Worm (Caenorhabditis elegans): ENCODE data around the gene F21C10.3.

Gene F21C10.3

DNA sequence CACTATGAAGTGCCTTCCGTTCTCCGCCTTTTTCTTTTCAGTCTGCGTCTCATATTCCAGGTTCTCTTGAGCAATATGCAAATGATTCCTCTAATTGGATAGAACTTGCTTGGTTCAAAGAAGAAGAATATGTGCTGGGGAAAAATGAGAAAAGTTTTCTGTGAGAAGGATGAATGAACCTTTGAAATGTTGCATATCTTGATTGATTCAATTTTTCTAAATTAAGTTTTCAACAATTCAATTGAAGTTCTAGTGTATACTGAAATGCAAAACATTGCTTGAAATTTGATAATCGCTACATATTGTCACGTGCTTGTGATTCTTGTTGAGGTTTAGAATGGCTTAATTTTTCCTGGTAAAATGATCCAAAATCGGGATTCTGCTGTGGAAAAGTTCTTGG is 29.7 kb downstream of the F21C10.3 start:
- TF ChIP-seq ztf-22 (GFP tag; optimal IDR thresholded peaks at IDR 0.05) (no peak), rec-8 (tag; optimal IDR thresholded peaks at IDR 0.05) (no peak), hsf-1 (GFP tag; IDR thresholded peaks at IDR 0.05) (no peak), let-526 (GFP tag; IDR thresholded peaks at IDR 0.05) (no peak), pha-4 (tag; optimal IDR thresholded peaks at IDR 0.05) (no peak), F39B2.1 (GFP tag; IDR thresholded peaks at IDR 0.05) (no peak), atf-7 (tag; optimal IDR thresholded peaks at IDR 0.05) (no peak), nhr-27 (tag; optimal IDR thresholded peaks at IDR 0.05) (no peak), ama-1 (optimal IDR thresholded peaks at IDR 0.05) (no peak), ama-1 (GFP tag; optimal IDR thresholded peaks at IDR 0.05) (no peak), dpl-1 (GFP tag; optimal IDR thresholded peaks at IDR 0.05) (no peak), nfya-1 (tag; optimal IDR thresholded peaks at IDR 0.05; ENCODE audit: borderline replicate concordance, insufficient read depth) (no peak), unc-130 (GFP tag; optimal IDR thresholded peaks at IDR 0.05) (no peak), ztf-3 (GFP tag; optimal IDR thresholded peaks at IDR 0.05) (no peak), hrde-1 (tag; optimal IDR thresholded peaks at IDR 0.05; ENCODE audit: borderline replicate concordance) (no peak)

DNA sequence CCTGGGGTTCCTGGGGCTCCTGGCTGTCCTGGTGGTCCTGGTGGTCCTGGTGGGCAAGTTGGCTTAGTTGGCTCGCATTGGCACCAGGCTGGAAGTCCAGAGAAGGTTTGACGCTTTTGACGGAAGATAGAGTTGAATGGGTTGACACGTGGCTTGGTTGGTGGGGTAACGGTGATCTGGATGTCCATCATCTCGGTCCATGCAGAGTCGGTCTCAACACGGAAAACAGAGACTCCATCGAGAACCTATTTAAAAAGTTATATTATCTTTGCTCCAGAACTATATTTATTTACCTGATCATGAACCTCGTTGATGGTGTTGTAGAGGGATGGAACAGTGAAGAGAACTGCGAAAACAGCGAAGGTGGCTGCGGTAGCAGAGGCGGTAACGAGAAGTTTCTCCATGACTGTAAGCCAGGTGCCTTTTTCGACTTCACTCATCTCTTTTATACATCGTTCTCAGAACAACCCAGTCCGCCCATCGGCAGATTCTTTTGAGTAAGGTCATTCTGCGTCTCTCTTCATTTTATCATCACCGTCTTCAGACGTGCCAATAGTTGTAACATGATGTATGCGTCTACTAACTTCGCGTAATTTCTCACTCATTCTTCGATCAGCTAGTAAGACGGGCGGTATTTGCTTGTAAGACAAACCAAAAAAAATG is 32.5 kb downstream of the F21C10.3 start, which contains the start of gene col-144:
col-144 (minus strand) TSS at position 419 of the 663 bp plus-strand sequence.
- TF ChIP-seq aptf-3 (GFP tag; IDR thresholded peaks at IDR 0.05) (no peak), ztf-25 (GFP tag; IDR thresholded peaks at IDR 0.05) (no peak), nhr-90 (tag; optimal IDR thresholded peaks at IDR 0.05) (no peak), xnd-1 (tag; optimal IDR thresholded peaks at IDR 0.05) (no peak), hmg-20 (GFP tag; IDR thresholded peaks at IDR 0.05) (no peak), cebp-1 (GFP tag; IDR thresholded peaks at IDR 0.05) (no peak), cebp-1 (tag; optimal IDR thresholded peaks at IDR 0.05) (no peak), lag-1 (GFP tag; IDR thresholded peaks at IDR 0.05) (no peak), madf-10 (tag; optimal IDR thresholded peaks at IDR 0.05) (no peak), ceh-91 (GFP tag; IDR thresholded peaks at IDR 0.05) (no peak), K12H6.12 (tag; optimal IDR thresholded peaks at IDR 0.05) (no peak), ztf-6 (GFP tag; IDR thresholded peaks at IDR 0.05) (no peak), K11D2.4 (GFP tag; IDR thresholded peaks at IDR 0.05) (no peak), snpc-1.3 (tag; optimal IDR thresholded peaks at IDR 0.05; ENCODE audit: insufficient read depth) (no peak), athp-1 (tag; optimal IDR thresholded peaks at IDR 0.05) (no peak), mes-4 (tag; optimal IDR thresholded peaks at IDR 0.05) (no peak), B0336.3 (GFP tag; IDR thresholded peaks at IDR 0.05) (no peak), mcd-1 (GFP tag; IDR thresholded peaks at IDR 0.05) (no peak), hlh-26 (GFP tag; conservative IDR thresholded peaks at IDR 0.05) (no peak), pha-4 (tag; optimal IDR thresholded peaks at IDR 0.05) (no peak)

DNA sequence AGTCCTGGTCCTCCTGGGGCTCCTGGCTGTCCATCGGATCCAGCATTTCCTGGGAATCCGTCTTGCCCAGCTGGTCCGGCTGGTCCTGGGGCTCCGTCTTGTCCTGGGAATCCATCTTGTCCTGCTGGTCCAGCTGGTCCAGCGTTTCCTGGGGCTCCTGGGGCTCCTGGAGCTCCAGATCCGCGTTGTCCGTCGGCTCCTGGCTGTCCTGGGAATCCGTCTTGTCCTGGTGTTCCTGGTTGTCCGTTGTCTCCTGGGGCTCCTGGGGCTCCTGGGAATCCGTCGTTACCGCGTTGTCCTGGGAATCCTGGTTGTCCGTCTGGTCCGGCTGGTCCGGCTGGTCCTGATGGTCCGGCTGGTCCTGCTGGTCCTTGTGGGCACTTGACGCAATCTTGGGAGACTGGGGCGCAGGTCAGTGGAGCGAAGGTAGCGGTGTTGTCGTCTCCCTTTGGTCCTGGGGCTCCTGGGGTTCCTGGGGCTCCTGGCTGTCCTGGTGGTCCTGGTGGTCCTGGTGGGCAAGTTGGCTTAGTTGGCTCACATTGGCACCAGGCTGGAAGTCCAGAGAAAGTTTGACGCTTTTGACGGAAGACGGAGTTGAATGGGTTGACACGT is 34.4 kb downstream of the F21C10.3 start:
- TF ChIP-seq lag-1 (GFP tag; IDR thresholded peaks at IDR 0.05) (no peak), egrh-3 (GFP tag; IDR thresholded peaks at IDR 0.05) (peak; percentile 87), snpc-1.3 (tag; optimal IDR thresholded peaks at IDR 0.05; ENCODE audit: insufficient read depth) (no peak), aptf-2 (GFP tag; conservative IDR thresholded peaks at IDR 0.05) (no peak), ceh-79 (tag; optimal IDR thresholded peaks at IDR 0.05) (no peak), sea-2 (GFP tag; IDR thresholded peaks at IDR 0.05) (no peak), bed-2 (GFP tag; IDR thresholded peaks at IDR 0.05) (no peak), tlf-1 (GFP tag; optimal IDR thresholded peaks at IDR 0.05) (no peak), zfh-2 (GFP tag; conservative IDR thresholded peaks at IDR 0.05) (peak; percentile 85), ztf-28 (GFP tag; IDR thresholded peaks at IDR 0.05) (0 out of 2 replicates have a peak, but pooled peaks have one; percentile 29), K12H6.12 (tag; optimal IDR thresholded peaks at IDR 0.05) (no peak), hsf-1 (GFP tag; IDR thresholded peaks at IDR 0.05) (no peak)

All from whole organism, young adult.